Fruit fly (Drosophila melanogaster) whole organism, prepupa: ENCODE results near the gene Regnase-1.

Experiments used
- CG3032 ChIP-seq: fragments of 200-800 bp; optimal IDR thresholded peaks from 2 replicates; lab custom pipeline; 2019; ENCODE audit warnings: missing biosample characterization, mild to moderate bottlenecking, missing genetic modification characterization, moderate library complexity
- CG34406 ChIP-seq: fragments of 200-800 bp; sonication (Bioruptor generic); optimal IDR thresholded peaks from 3 replicates; lab custom pipeline; 2016; ENCODE audit warnings: missing biosample characterization, missing genetic modification characterization
- CG6163 ChIP-seq: fragments of 200-800 bp; sonication (Bioruptor generic); IDR thresholded peaks from 3 replicates; pipeline ENCODE4 v1.3.6; 2022; ENCODE audit warnings: missing biosample characterization, missing genetic modification characterization
- Eip78C ChIP-seq: fragments of 200-800 bp; sonication (Bioruptor generic); peaks from one replicate; lab custom pipeline; 2016; ENCODE audit warnings: missing biosample characterization, missing genetic modification characterization
- Lpt ChIP-seq: fragments of 200-800 bp; sonication (Bioruptor generic); optimal IDR thresholded peaks from 3 replicates; lab custom pipeline; 2016; ENCODE audit warnings: missing biosample characterization, missing genetic modification characterization
- Met ChIP-seq: fragments of 200-800 bp; sonication (Bioruptor generic); optimal IDR thresholded peaks from 3 replicates; lab custom pipeline; 2016; ENCODE audit warnings: missing biosample characterization, missing genetic modification characterization
- acj6 ChIP-seq: fragments of 200-800 bp; sonication (Bioruptor generic); optimal IDR thresholded peaks from 3 replicates; lab custom pipeline; 2016; ENCODE audit warnings: missing biosample characterization, missing genetic modification characterization
- fkh ChIP-seq: fragments of 200-800 bp; sonication (Bioruptor generic); optimal IDR thresholded peaks from 3 replicates; lab custom pipeline; 2017; ENCODE audit warnings: missing biosample characterization, mild to moderate bottlenecking, missing genetic modification characterization, moderate library complexity

dm6 chr3R:20082350-20082749, 46.5 kb upstream of the Regnase-1 start, which contains the start of gene Rh3:
- TF ChIP-seq CG6163 (no peak), Met (GFP tag; lab: Kevin White, UChicago) (no peak), CG3032 (no peak), Eip78C (GFP tag; lab: Kevin White, UChicago) (no peak), acj6 (no peak), CG34406 (GFP tag; lab: Kevin White, UChicago) (no peak), fkh (GFP tag; lab: Kevin White, UChicago) (no peak), Lpt (GFP tag; lab: Kevin White, UChicago) (no peak)
